Worm (Caenorhabditis elegans) whole organism, L1 larva: Measurements from ENCODE around the gene srz-19.

ENCODE experiments used
- ama-1 ChIP-seq: fragments of 150-350 bp; optimal IDR thresholded peaks from 2 replicates; lab custom pipeline; 2014
- ceh-63 ChIP-seq: fragments of 200-800 bp; sonication (Bioruptor generic); optimal IDR thresholded peaks from 2 replicates; lab custom pipeline; 2018; ENCODE audit warnings: mild to moderate bottlenecking, missing genetic modification characterization, missing compliant biosample characterization
- ceh-82 ChIP-seq, 3 experiments: fragments of 150-350 bp in 1 of 3; sonication (generic microtip) in 2 of 3; optimal IDR thresholded peaks; 2 replicates each; lab custom pipeline; 2014 to 2017; ENCODE audit warnings: missing biosample characterization in 3 of 3, missing genetic modification characterization in 3 of 3
- egl-13 ChIP-seq: sonication (generic microtip); optimal IDR thresholded peaks from 2 replicates; lab custom pipeline; 2016; ENCODE audit warnings: missing genotype, missing genetic modification reagents, missing genetic modification characterization, missing compliant biosample characterization
- elt-2 ChIP-seq: sonication (generic microtip); optimal IDR thresholded peaks from 2 replicates; lab custom pipeline; 2016; ENCODE audit warnings: missing genetic modification characterization, mild to moderate bottlenecking, inconsistent platforms, missing compliant biosample characterization, missing genetic modification reagents
- mep-1 ChIP-seq: fragments of 150-350 bp; optimal IDR thresholded peaks from 2 replicates; lab custom pipeline; 2014; ENCODE audit warnings: missing biosample characterization, missing genetic modification characterization
- nhr-237 ChIP-seq: fragments of 150-350 bp; optimal IDR thresholded peaks from 2 replicates; lab custom pipeline; 2014; ENCODE audit warnings: missing biosample characterization, missing genetic modification characterization
- pag-3 ChIP-seq: sonication (generic microtip); optimal IDR thresholded peaks from 2 replicates; lab custom pipeline; 2017; ENCODE audit warnings: missing genetic modification characterization, mild to moderate bottlenecking, missing compliant biosample characterization, antibody characterized with exemption, borderline replicate concordance; ENCODE audit not compliant: insufficient read depth
- pqm-1 ChIP-seq: sonication (generic microtip); optimal IDR thresholded peaks from 3 replicates; lab custom pipeline; 2017; ENCODE audit warnings: missing biosample characterization, missing genetic modification characterization
- skn-1 ChIP-seq: fragments of 150-350 bp; optimal IDR thresholded peaks from 2 replicates; lab custom pipeline; 2014; ENCODE audit warnings: missing biosample characterization, missing genetic modification characterization
- sptf-1 ChIP-seq: fragments of 150-350 bp; optimal IDR thresholded peaks from 2 replicates; lab custom pipeline; 2014; ENCODE audit warnings: missing biosample characterization, missing genetic modification characterization
- zag-1 ChIP-seq: fragments of 150-350 bp; optimal IDR thresholded peaks from 2 replicates; lab custom pipeline; 2014; ENCODE audit warnings: missing biosample characterization, missing genetic modification characterization
- ztf-11 ChIP-seq, 2 experiments: sonication (generic microtip); optimal IDR thresholded peaks; 2 replicates each; lab custom pipeline; 2016 to 2017; ENCODE audit warnings: missing genetic modification characterization in 2 of 2, missing biosample characterization in 1 of 2, missing compliant biosample characterization in 1 of 2

DNA sequence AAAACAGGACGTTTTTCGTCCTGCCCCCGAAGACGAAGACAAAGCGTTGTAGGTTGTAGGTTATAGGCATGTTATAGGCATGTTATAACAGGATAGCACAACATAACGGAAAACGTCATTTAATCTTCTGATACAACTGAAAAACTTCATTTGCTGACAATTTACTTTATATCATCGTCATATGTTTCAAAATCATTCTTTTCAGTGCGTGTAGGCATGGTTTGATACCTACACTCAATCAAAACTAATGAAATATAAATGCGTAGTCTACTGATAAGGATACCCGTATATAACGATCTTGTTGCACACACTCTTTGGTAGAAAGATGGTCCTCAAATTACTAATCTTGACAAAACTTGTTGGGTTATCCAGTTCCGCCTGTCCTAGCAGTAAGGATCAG lies 37.1 kb downstream of the srz-19 start, which contains the start of gene clec-74:
- TF ChIP-seq pag-3 (tag; lab: Kevin White, UChicago) (no peak), ama-1 (no peak), skn-1 (no peak), zag-1 (tag; lab: Kevin White, UChicago) (no peak), ztf-11 (tag; optimal IDR thresholded peaks at IDR 0.05; lab: Kevin White, UChicago) (no peak), elt-2 (no peak), sptf-1 (tag; lab: Kevin White, UChicago) (no peak), pqm-1 (tag; lab: Kevin White, UChicago) (no peak), ceh-63 (GFP tag; lab: Kevin White, UChicago) (no peak), nhr-237 (tag; lab: Kevin White, UChicago) (no peak), egl-13 (tag; lab: Kevin White, UChicago) (no peak), ceh-82 (tag; optimal IDR thresholded peaks at IDR 0.05; lab: Kevin White, UChicago) (no peak), mep-1 (tag; lab: Kevin White, UChicago) (no peak)
